Worm (Caenorhabditis elegans) whole organism, L4 larva: ENCODE data around the gene F43C1.5.

ENCODE experiments used
- ama-1 ChIP-seq: fragments of 150-350 bp; optimal IDR thresholded peaks from 2 replicates; lab custom pipeline; 2014; ENCODE audit warnings: inconsistent platforms, mixed read lengths
- fkh-10 ChIP-seq: fragments of 150-350 bp; optimal IDR thresholded peaks from 2 replicates; lab custom pipeline; 2014; ENCODE audit warnings: missing biosample characterization, missing genetic modification reagents, missing genetic modification characterization
- fos-1 ChIP-seq: fragments of 150-350 bp; optimal IDR thresholded peaks from 2 replicates; lab custom pipeline; 2014; ENCODE audit warnings: missing biosample characterization, missing genetic modification characterization
- nhr-102 ChIP-seq: sonication (generic microtip); optimal IDR thresholded peaks from 2 replicates; lab custom pipeline; 2016; ENCODE audit warnings: mild to moderate bottlenecking, missing genetic modification characterization, moderate library complexity, missing compliant biosample characterization
- nhr-11 ChIP-seq: fragments of 150-350 bp; optimal IDR thresholded peaks from 2 replicates; lab custom pipeline; 2014; ENCODE audit warnings: missing biosample characterization, missing genetic modification characterization
- nhr-111 ChIP-seq: fragments of 200-800 bp; sonication (Bioruptor generic); optimal IDR thresholded peaks from 2 replicates; lab custom pipeline; 2018; ENCODE audit warnings: mild to moderate bottlenecking, missing genetic modification characterization, missing compliant biosample characterization
- nhr-237 ChIP-seq: sonication (generic microtip); optimal IDR thresholded peaks from 2 replicates; lab custom pipeline; 2017; ENCODE audit warnings: missing biosample characterization, missing genetic modification characterization
- nhr-28 ChIP-seq: fragments of 150-350 bp; optimal IDR thresholded peaks from 2 replicates; lab custom pipeline; 2014; ENCODE audit warnings: missing biosample characterization, missing genetic modification characterization
- sdz-12 ChIP-seq: fragments of 200-800 bp; sonication (Bioruptor generic); optimal IDR thresholded peaks from 2 replicates; lab custom pipeline; 2018; ENCODE audit warnings: mild to moderate bottlenecking, missing genetic modification characterization, missing compliant biosample characterization
- skn-1 ChIP-seq: fragments of 150-350 bp; optimal IDR thresholded peaks from 2 replicates; lab custom pipeline; 2014; ENCODE audit warnings: missing biosample characterization, missing genetic modification characterization
- snpc-4 ChIP-seq: fragments of 150-350 bp; optimal IDR thresholded peaks from 2 replicates; lab custom pipeline; 2014; ENCODE audit warnings: missing biosample characterization, missing genetic modification characterization
- zfp-2 ChIP-seq: sonication (generic microtip); optimal IDR thresholded peaks from 2 replicates; lab custom pipeline; 2016; ENCODE audit warnings: mild to moderate bottlenecking, missing genetic modification characterization, missing compliant biosample characterization
- ztf-11 ChIP-seq: fragments of 150-350 bp; optimal IDR thresholded peaks from 2 replicates; lab custom pipeline; 2014; ENCODE audit warnings: missing biosample characterization, missing genetic modification characterization
- ztf-7 ChIP-seq: fragments of 150-350 bp; optimal IDR thresholded peaks from 2 replicates; lab custom pipeline; 2014; ENCODE audit warnings: missing biosample characterization, missing genetic modification characterization

DNA sequence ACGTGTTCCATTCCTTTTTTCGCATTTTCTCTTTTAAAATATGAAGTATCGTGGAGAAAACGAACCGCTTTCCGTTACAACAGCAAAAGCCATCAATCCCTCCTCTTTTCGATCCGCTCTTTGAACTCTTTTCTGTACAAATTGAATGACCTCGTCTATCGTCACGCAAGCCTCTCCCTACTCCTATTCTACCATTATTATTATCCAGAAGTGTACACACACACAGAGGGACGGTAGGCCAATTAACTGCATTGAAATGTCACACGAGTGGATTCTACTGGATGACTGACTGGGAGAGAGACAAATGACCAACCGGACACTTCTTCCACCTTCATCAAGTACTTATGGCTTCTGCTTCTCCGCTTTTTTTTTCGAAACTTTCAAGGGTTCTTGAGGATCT is 20.7 kb upstream of the F43C1.5 start:
- TF ChIP-seq ama-1 (lab: Kevin White, UChicago) (no peak), nhr-111 (GFP tag; lab: Kevin White, UChicago) (no peak), sdz-12 (GFP tag; lab: Kevin White, UChicago) (no peak), nhr-237 (tag; lab: Kevin White, UChicago) (no peak), fkh-10 (no peak), skn-1 (no peak), nhr-102 (tag; lab: Kevin White, UChicago) (no peak), nhr-11 (tag; lab: Kevin White, UChicago) (no peak), snpc-4 (tag; lab: Kevin White, UChicago) (no peak), nhr-28 (tag; lab: Kevin White, UChicago) (no peak), zfp-2 (tag; lab: Kevin White, UChicago) (no peak), fos-1 (tag; lab: Kevin White, UChicago) (no peak), ztf-11 (no peak), ztf-7 (tag; lab: Kevin White, UChicago) (no peak)
